Worm (Caenorhabditis elegans) whole organism, early embryonic: ENCODE measurements around the gene B0250.8.

ENCODE experiments used
- B0310.2 ChIP-seq: sonication (generic microtip); optimal IDR thresholded peaks from 2 replicates; lab custom pipeline; 2016; ENCODE audit warnings: mild to moderate bottlenecking, missing genetic modification characterization, missing compliant biosample characterization
- F13C5.2 ChIP-seq: sonication (generic microtip); optimal IDR thresholded peaks from 2 replicates; lab custom pipeline; 2017; ENCODE audit warnings: mild to moderate bottlenecking, missing genetic modification characterization, inconsistent platforms, missing compliant biosample characterization
- aly-1 ChIP-seq: sonication (generic microtip); optimal IDR thresholded peaks from 2 replicates; lab custom pipeline; 2016; ENCODE audit warnings: missing genetic modification characterization, missing compliant biosample characterization
- ceh-13 ChIP-seq: fragments of 200-800 bp; sonication (Bioruptor generic); optimal IDR thresholded peaks from 2 replicates; lab custom pipeline; 2018; ENCODE audit warnings: mild to moderate bottlenecking, missing genetic modification characterization, missing compliant biosample characterization
- ceh-36 ChIP-seq: sonication (generic microtip); optimal IDR thresholded peaks from 2 replicates; lab custom pipeline; 2016; ENCODE audit warnings: missing genetic modification characterization, inconsistent platforms, missing compliant biosample characterization
- ets-7 ChIP-seq: sonication (generic microtip); optimal IDR thresholded peaks from 2 replicates; lab custom pipeline; 2016; ENCODE audit warnings: missing genotype, missing genetic modification characterization, missing compliant biosample characterization
- flt-1 ChIP-seq: fragments of 200-800 bp; sonication (Bioruptor generic); IDR thresholded peaks from 2 replicates; pipeline ENCODE4 v1.3.6; 2022; ENCODE audit warnings: missing genetic modification characterization, missing compliant biosample characterization
- hmbx-1 ChIP-seq: sonication (generic microtip); optimal IDR thresholded peaks from 2 replicates; lab custom pipeline; 2016; ENCODE audit warnings: mild to moderate bottlenecking, missing genetic modification characterization, missing compliant biosample characterization
- hmg-4 ChIP-seq: fragments of 200-800 bp; sonication (Bioruptor generic); optimal IDR thresholded peaks from 2 replicates; lab custom pipeline; 2018; ENCODE audit warnings: mild to moderate bottlenecking, missing genetic modification characterization, missing compliant biosample characterization
- hnd-1 ChIP-seq: sonication (generic microtip); optimal IDR thresholded peaks from 2 replicates; lab custom pipeline; 2016; ENCODE audit warnings: missing genetic modification characterization, missing compliant biosample characterization
- scrt-1 ChIP-seq: fragments of 200-800 bp; sonication (Bioruptor generic); IDR thresholded peaks from 2 replicates; pipeline ENCODE4 v1.3.6; 2022; ENCODE audit warnings: missing genetic modification characterization, missing compliant biosample characterization
- sea-1 ChIP-seq: fragments of 200-800 bp; sonication (Bioruptor generic); conservative IDR thresholded peaks from 2 replicates; pipeline ENCODE4 v1.3.6; 2022; ENCODE audit warnings: missing genetic modification characterization, missing compliant biosample characterization
- tbx-11 ChIP-seq: fragments of 200-800 bp; sonication (Bioruptor generic); IDR thresholded peaks from 2 replicates; pipeline ENCODE4 v1.3.6; 2022; ENCODE audit warnings: missing genetic modification characterization, missing compliant biosample characterization
- tbx-37 ChIP-seq: fragments of 200-800 bp; sonication (Bioruptor generic); conservative IDR thresholded peaks from 2 replicates; pipeline ENCODE4 v1.3.6; 2022; ENCODE audit warnings: missing genetic modification reagents, missing genetic modification characterization, missing compliant biosample characterization
- tra-4 ChIP-seq: sonication (generic microtip); optimal IDR thresholded peaks from 2 replicates; lab custom pipeline; 2017; ENCODE audit warnings: missing genetic modification characterization, missing compliant biosample characterization

Gene B0250.8

DNA sequence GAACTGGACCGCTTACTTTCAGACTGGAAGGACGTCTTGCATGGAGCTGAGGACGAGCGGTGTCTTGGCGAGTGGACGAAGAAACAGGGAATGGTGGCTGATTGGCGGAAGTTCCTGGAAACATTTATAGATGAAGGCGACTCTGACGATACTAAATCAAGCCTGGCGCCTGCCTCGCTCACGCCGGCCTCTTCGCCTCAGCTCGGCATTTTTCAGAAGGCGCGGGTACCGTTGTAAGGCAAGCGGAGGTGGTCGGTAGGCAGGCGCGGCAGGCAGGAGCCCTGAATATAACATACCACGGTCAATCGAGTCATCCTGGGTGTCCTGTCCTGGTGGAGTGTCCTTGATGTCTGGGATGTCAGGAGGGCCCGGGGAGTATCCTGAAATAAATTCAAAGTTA is 24.4 kb downstream of the B0250.8 start:
- no peak for TF ChIP-seq flt-1 (GFP tag; lab: Robert Waterston, UW)
- TF ChIP-seq aly-1 (tag; lab: Kevin White, UChicago) = no peak
- no peak for TF ChIP-seq scrt-1 (GFP tag; lab: Robert Waterston, UW)
- no peak for TF ChIP-seq ceh-36
- TF ChIP-seq ceh-13 (GFP tag; lab: Kevin White, UChicago) = no peak
- TF ChIP-seq tbx-37 (GFP tag; lab: Robert Waterston, UW) = no peak
- TF ChIP-seq hmg-4 = no peak
- no peak for TF ChIP-seq ets-7 (tag; lab: Kevin White, UChicago)
- no peak for TF ChIP-seq tbx-11 (GFP tag; lab: Robert Waterston, UW)

DNA sequence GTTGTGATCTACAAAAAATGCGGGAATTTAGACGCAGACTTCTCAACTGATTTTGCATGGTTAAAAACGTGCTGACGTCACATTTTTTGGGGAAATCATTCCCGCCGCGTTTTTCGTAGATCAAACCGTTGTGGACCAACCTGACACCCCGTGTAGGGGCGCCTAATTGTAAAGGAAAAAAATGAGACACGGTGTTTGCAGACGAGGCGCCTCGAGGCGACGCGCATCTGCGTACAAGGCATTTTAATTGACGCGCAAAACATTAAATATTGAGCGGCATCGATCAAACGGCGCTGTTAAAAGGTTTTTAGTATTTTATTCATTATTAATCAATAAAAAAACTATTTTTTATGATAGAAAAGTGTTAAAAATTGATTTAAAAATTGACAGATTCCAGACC is 38.9 kb downstream of the B0250.8 start:
- TF ChIP-seq tbx-11 (GFP tag; lab: Robert Waterston, UW) = 0 out of 2 replicates have a peak, but pooled peaks have one; percentile 28

DNA sequence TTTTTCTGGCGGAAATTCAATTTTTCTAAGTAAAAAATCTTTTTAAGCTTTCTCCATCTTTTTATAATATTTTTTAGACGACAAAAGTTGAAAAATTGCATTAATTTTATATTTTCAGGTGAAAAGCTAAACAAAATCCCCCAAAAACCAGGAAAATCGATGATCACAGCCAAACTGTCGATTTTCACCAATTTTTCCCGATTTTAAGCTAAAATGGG is 45.2 kb downstream of the B0250.8 start, which contains the start of the genes fce-2 and F48F5.8:
TSS of gene fce-2 (plus strand) at position 119 of the 218 bp plus-strand sequence.
TSS of gene F48F5.8 (plus strand) at position 160 of the 218 bp plus-strand sequence.
- TF ChIP-seq aly-1 (tag; lab: Kevin White, UChicago) (no peak), tbx-37 (GFP tag; lab: Robert Waterston, UW) (no peak)

DNA sequence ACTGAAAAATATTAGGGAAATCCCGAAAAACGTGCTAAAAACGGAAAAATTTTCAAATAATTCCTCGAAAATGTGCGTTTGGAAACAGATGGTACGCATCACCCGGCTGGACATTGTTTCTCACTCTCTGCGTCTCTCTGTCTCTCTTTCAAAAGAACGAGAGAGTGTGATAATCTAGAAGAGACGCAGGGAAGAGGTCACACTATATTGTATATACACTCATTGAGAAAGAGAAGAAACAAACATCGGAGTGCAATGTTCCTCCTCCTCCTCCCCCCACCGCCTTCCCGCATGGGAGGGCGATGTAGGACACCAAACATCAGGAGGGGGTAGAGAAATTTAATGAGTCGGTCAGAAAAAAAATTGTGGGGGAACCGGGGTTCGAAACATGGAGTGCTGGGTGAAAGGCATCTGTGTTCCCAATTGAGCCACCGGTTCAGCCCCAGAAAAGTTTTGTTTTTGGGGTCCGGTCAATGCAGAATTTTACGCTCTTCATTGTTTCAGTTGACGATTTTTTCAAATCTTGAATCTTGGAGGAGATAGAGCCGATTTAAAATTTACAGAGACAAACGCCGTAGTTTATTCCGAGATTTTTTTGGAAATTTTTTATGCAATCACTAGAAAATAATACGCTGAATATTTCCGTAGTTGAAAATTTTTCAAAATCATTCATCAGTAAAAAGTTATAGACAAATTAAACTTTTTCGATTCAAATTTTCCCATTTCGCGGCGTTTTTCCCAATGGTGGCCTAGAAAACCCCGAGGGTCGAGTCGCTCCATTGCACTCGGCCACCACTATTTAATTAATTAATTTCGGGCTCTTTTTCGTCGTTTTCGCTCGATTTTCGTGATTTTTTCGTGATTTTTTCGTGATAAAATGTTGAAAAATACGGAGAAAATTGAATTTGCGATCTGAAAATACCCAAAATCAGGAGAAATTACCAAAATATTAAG is 45.8 kb downstream of the B0250.8 start:
- TF ChIP-seq hmbx-1 (tag; lab: Kevin White, UChicago) (no peak), scrt-1 (GFP tag; lab: Robert Waterston, UW) (0 out of 2 replicates have a peak, but pooled peaks have one; percentile 22), flt-1 (GFP tag; lab: Robert Waterston, UW) (peak; percentile 55), tbx-11 (GFP tag; lab: Robert Waterston, UW) (no peak), tbx-37 (GFP tag; lab: Robert Waterston, UW) (peak; percentile 64), hmg-4 (peak; percentile 71), sea-1 (GFP tag; lab: Robert Waterston, UW) (0 out of 2 replicates have a peak, but pooled peaks have one; percentile 60), ets-7 (tag; lab: Kevin White, UChicago) (no peak), F13C5.2 (tag; lab: Kevin White, UChicago) (peak; percentile 69), B0310.2 (peak; percentile 85), aly-1 (tag; lab: Kevin White, UChicago) (peak; percentile 1)

DNA sequence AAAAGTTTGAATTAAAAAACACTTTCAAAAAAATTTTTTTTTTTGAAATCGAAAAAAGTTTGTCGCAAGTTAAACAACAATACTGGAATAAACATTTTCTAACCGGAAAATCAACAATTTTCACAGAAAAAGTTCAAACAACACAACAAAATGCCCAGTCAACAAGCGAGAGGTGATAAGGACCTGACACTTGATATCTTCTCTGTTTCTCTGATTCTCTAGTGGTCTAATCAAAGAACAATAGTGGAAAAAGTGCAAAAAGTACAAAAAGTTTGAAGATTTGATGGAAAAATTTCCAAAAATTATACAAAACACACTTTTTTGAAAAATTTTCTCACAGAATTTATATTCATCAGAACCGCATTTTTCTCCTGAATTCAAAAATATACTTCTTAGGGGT is 46.9 kb downstream of the B0250.8 start:
- no peak for TF ChIP-seq flt-1 (GFP tag; lab: Robert Waterston, UW)
- TF ChIP-seq F13C5.2 (tag; lab: Kevin White, UChicago) = no peak
- TF ChIP-seq aly-1 (tag; lab: Kevin White, UChicago) = no peak
- TF ChIP-seq tbx-37 (GFP tag; lab: Robert Waterston, UW) = no peak
- TF ChIP-seq tra-4 = no peak
- no peak for TF ChIP-seq hnd-1 (tag; lab: Kevin White, UChicago)
- TF ChIP-seq hmg-4 = no peak
- no peak for TF ChIP-seq ceh-13 (GFP tag; lab: Kevin White, UChicago)
- no peak for TF ChIP-seq ceh-36

DNA sequence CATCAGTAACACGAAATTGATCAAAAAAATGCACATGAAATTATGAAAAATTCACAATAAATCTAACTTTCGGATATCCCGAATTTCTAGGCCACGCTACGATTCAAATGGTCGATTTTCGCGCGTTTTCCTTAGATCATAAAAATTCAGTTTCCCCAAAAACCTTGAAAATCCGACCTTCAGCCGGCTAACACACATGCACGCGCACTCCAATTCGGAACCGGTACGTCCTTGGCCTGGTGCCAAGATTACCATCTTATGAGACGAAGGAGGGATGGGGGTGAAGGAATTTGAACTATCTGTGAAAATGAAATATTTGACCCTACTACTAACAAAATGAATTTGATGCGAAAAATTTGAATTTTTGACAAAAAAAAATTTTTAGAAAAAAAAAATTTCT is 47.5 kb downstream of the B0250.8 start:
- TF ChIP-seq tra-4 (no peak), hmbx-1 (tag; lab: Kevin White, UChicago) (no peak), sea-1 (GFP tag; lab: Robert Waterston, UW) (no peak)
